Worm (Caenorhabditis elegans): ENCODE measurements around the gene C24A3.2.

C24A3.2 gene

ce11 chrX:8971461-8971860 is 25.8 kb upstream of the C24A3.2 start (continued):
- no peak for TF ChIP-seq mxl-2 (GFP tag; conservative IDR thresholded peaks at IDR 0.05)
- TF ChIP-seq F10B5.3 (tag; optimal IDR thresholded peaks at IDR 0.05): no peak
- TF ChIP-seq hlh-11 (tag; optimal IDR thresholded peaks at IDR 0.05): no peak
- no peak for TF ChIP-seq snpc-4 (tag; optimal IDR thresholded peaks at IDR 0.05)
- no peak for TF ChIP-seq zip-11 (GFP tag; IDR thresholded peaks at IDR 0.05)
- no peak for TF ChIP-seq pqm-1 (tag; optimal IDR thresholded peaks at IDR 0.05)
- no peak for TF ChIP-seq nhr-41 (GFP tag; IDR thresholded peaks at IDR 0.05)
- peak; percentile 35 for TF ChIP-seq lin-13 (GFP tag; optimal IDR thresholded peaks at IDR 0.05)
- TF ChIP-seq ceh-82 (tag; optimal IDR thresholded peaks at IDR 0.05): no peak
- no peak for TF ChIP-seq unc-39 (tag; optimal IDR thresholded peaks at IDR 0.05)
- peak; percentile 74; the same call in 1 of the 2 replicates for TF ChIP-seq pha-4 (GFP tag; IDR thresholded peaks at IDR 0.05)
- TF ChIP-seq pha-4 (tag; optimal IDR thresholded peaks at IDR 0.05): no peak
- TF ChIP-seq unc-62 (GFP tag; optimal IDR thresholded peaks at IDR 0.05 in 1 of 2): peak in 1 of 2 experiments; percentile 98
- TF ChIP-seq unc-62 (tag; optimal IDR thresholded peaks at IDR 0.05): no peak
- TF ChIP-seq gei-8 (GFP tag; optimal IDR thresholded peaks at IDR 0.05): peak; percentile 19
- TF ChIP-seq nhr-237 (tag; optimal IDR thresholded peaks at IDR 0.05): no peak
- no peak; the same call in 1 of the 2 replicates for TF ChIP-seq ceh-20 (GFP tag; IDR thresholded peaks at IDR 0.05)
- no peak for TF ChIP-seq R02D3.7 (tag; optimal IDR thresholded peaks at IDR 0.05)
- no peak for TF ChIP-seq lim-7 (GFP tag; IDR thresholded peaks at IDR 0.05)
- no peak for TF ChIP-seq mxl-3 (GFP tag; optimal IDR thresholded peaks at IDR 0.05)
- TF ChIP-seq sdz-12 (GFP tag; optimal IDR thresholded peaks at IDR 0.05): no peak
- TF ChIP-seq cey-2 (tag; optimal IDR thresholded peaks at IDR 0.05; ENCODE audit: borderline replicate concordance, insufficient read depth): no peak
- TF ChIP-seq fkh-10 (GFP tag; optimal IDR thresholded peaks at IDR 0.05): no peak
- TF ChIP-seq nhr-25 (tag; optimal IDR thresholded peaks at IDR 0.05; ENCODE audit: borderline replicate concordance, insufficient read depth): no peak
- no peak for TF ChIP-seq nhr-6 (tag; optimal IDR thresholded peaks at IDR 0.05)
- no peak for TF ChIP-seq lin-29 (GFP tag; IDR thresholded peaks at IDR 0.05)
- no peak for TF ChIP-seq madf-5 (GFP tag; IDR thresholded peaks at IDR 0.05)

ce11 chrX:8980676-8981075 is 16.6 kb upstream of the C24A3.2 start, which contains the start of gene nmur-1:
nmur-1 (plus strand) TSS chrX:8980976.
- TF ChIP-seq vab-7 (GFP tag; IDR thresholded peaks at IDR 0.05) (no peak), unc-62 (GFP tag; optimal IDR thresholded peaks at IDR 0.05 in 1 of 2) (peak in 1 of 2 experiments; percentile 66), unc-62 (tag; optimal IDR thresholded peaks at IDR 0.05) (no peak)

ce11 chrX:8986452-8986851 is 10.8 kb upstream of the C24A3.2 start:
- no peak for TF ChIP-seq aly-2 (tag; optimal IDR thresholded peaks at IDR 0.05)
- no peak for TF ChIP-seq ceh-20 (GFP tag; IDR thresholded peaks at IDR 0.05)
- no peak for TF ChIP-seq F44E2.7 (GFP tag; IDR thresholded peaks at IDR 0.05)
- no peak for TF ChIP-seq nhr-6 (tag; optimal IDR thresholded peaks at IDR 0.05)
- no peak for TF ChIP-seq unc-62 (GFP tag; optimal IDR thresholded peaks at IDR 0.05 in 1 of 2)
- TF ChIP-seq unc-62 (tag; optimal IDR thresholded peaks at IDR 0.05): no peak
- no peak for TF ChIP-seq tra-1 (GFP tag; IDR thresholded peaks at IDR 0.05)
- TF ChIP-seq F10B5.3 (tag; optimal IDR thresholded peaks at IDR 0.05): no peak
- TF ChIP-seq pha-4 (GFP tag; IDR thresholded peaks at IDR 0.05): no peak
- TF ChIP-seq pha-4 (tag; optimal IDR thresholded peaks at IDR 0.05): no peak
- no peak for TF ChIP-seq spr-1 (tag; optimal IDR thresholded peaks at IDR 0.05)
- no peak for TF ChIP-seq mep-1 (tag; optimal IDR thresholded peaks at IDR 0.05)
- no peak for TF ChIP-seq cey-2 (tag; optimal IDR thresholded peaks at IDR 0.05; ENCODE audit: borderline replicate concordance, insufficient read depth)
- TF ChIP-seq lir-3 (tag; optimal IDR thresholded peaks at IDR 0.05): no peak
- TF ChIP-seq aha-1 (tag): peak; percentile 49
- TF ChIP-seq zag-1 (tag; optimal IDR thresholded peaks at IDR 0.05): no peak
- peak in 1 of 2 experiments; percentile 51 for TF ChIP-seq daf-16 (GFP tag; optimal IDR thresholded peaks at IDR 0.05)
- no peak for TF ChIP-seq daf-16 (tag; optimal IDR thresholded peaks at IDR 0.05)
- TF ChIP-seq set-16 (GFP tag; IDR thresholded peaks at IDR 0.05): no peak
- TF ChIP-seq nhr-102 (tag; optimal IDR thresholded peaks at IDR 0.05): no peak
- TF ChIP-seq F49E8.2 (tag; optimal IDR thresholded peaks at IDR 0.05; ENCODE audit: borderline replicate concordance): no peak
- no peak for TF ChIP-seq rbr-2 (tag; optimal IDR thresholded peaks at IDR 0.05)
- TF ChIP-seq daf-19 (GFP tag; conservative IDR thresholded peaks at IDR 0.05): no peak
- 0 out of 2 replicates have a peak, but pooled peaks have one; percentile 52 for TF ChIP-seq nhr-42 (GFP tag; IDR thresholded peaks at IDR 0.05)
- no peak for TF ChIP-seq duxl-1 (tag; optimal IDR thresholded peaks at IDR 0.05; ENCODE audit: poor library complexity)
- TF ChIP-seq lin-29 (GFP tag; IDR thresholded peaks at IDR 0.05): no peak
- TF ChIP-seq nhr-28 (tag; optimal IDR thresholded peaks at IDR 0.05): peak; percentile 9
- TF ChIP-seq mxl-2 (GFP tag; conservative IDR thresholded peaks at IDR 0.05): no peak
- TF ChIP-seq hmg-1.1 (GFP tag; IDR thresholded peaks at IDR 0.05): no peak
- no peak for TF ChIP-seq egl-43 (GFP tag; IDR thresholded peaks at IDR 0.05)
